Worm (Caenorhabditis elegans): ENCODE measurements around the gene mcd-1.
A peak's percentile ranks its signal among the peaks of the same experiment; 100 is the strongest.

mcd-1 gene

DNA sequence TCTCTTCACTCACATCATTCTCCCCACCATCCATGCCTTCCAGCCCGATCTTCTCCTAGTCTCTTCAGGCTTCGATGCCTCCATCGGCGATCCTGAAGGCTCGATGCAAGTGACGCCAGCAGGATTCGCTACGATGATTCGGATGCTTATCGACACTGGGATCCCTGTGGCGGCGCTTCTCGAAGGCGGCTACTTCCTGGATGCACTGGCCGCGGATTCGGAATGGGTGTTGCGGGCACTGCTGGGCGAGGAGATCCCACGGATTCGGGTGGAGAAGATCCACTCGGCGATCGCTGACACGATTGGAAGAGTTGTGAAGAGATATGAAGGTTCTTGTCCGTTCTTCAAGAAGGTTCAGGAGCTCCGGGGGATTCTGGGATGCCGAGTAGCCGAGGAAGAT is 1.9 kb upstream of the mcd-1 start:
- TF ChIP-seq F16B12.6 (tag; optimal IDR thresholded peaks at IDR 0.05) = no peak
- TF ChIP-seq C16A3.4 (tag; optimal IDR thresholded peaks at IDR 0.05) = no peak
- no peak for TF ChIP-seq unc-30 (tag; optimal IDR thresholded peaks at IDR 0.05)
- no peak for TF ChIP-seq snpc-4 (tag; optimal IDR thresholded peaks at IDR 0.05)
- TF ChIP-seq ama-1 (optimal IDR thresholded peaks at IDR 0.05) = no peak
- no peak for TF ChIP-seq fkh-10 (GFP tag; optimal IDR thresholded peaks at IDR 0.05)
- no peak for TF ChIP-seq lsy-2 (tag; optimal IDR thresholded peaks at IDR 0.05)
- TF ChIP-seq ceh-8 (GFP tag; optimal IDR thresholded peaks at IDR 0.05) = no peak
- no peak for TF ChIP-seq lin-39 (tag; optimal IDR thresholded peaks at IDR 0.05)
- TF ChIP-seq dsc-1 (tag; optimal IDR thresholded peaks at IDR 0.05) = no peak
- TF ChIP-seq nhr-85 (tag) = no peak
- no peak for TF ChIP-seq hpl-2 (GFP tag; optimal IDR thresholded peaks at IDR 0.05)
- TF ChIP-seq hlh-17 (GFP tag; optimal IDR thresholded peaks at IDR 0.05; ENCODE audit: borderline replicate concordance) = no peak
- no peak for TF ChIP-seq jun-1 (tag; optimal IDR thresholded peaks at IDR 0.05)
- TF ChIP-seq snu-23 (GFP tag; optimal IDR thresholded peaks at IDR 0.05) = no peak
- no peak for TF ChIP-seq ces-1 (GFP tag; optimal IDR thresholded peaks at IDR 0.05)
- TF ChIP-seq pax-3 (tag; optimal IDR thresholded peaks at IDR 0.05) = no peak

DNA sequence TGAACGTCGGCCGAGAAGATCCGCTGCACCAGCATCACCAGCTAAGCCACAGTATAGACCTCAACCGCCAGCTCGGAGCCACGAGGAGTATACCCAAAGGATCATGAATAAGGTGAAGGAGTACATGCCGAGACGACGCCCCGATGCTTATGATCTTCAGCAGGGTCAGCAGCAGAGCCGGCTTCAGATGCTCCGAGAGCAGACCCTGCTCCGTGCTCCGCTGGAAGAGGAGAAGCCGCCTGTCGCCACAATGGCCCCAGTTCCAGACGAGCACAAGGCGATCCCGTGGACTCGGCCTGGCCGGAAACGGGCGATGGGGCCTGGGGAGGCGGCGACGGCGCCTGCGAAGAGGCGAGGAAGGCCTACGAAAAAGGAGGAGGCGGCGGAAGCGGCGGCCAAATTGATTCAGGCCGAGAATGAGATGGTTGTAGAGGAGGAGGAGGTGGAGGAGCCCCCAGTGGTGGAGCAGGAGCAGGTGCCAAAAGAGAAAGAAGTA is 8.0 kb downstream of the mcd-1 start:
- TF ChIP-seq ceh-8 (GFP tag; optimal IDR thresholded peaks at IDR 0.05) (peak; percentile 40), snu-23 (GFP tag; optimal IDR thresholded peaks at IDR 0.05) (no peak), lin-35 (GFP tag; optimal IDR thresholded peaks at IDR 0.05) (no peak)

DNA sequence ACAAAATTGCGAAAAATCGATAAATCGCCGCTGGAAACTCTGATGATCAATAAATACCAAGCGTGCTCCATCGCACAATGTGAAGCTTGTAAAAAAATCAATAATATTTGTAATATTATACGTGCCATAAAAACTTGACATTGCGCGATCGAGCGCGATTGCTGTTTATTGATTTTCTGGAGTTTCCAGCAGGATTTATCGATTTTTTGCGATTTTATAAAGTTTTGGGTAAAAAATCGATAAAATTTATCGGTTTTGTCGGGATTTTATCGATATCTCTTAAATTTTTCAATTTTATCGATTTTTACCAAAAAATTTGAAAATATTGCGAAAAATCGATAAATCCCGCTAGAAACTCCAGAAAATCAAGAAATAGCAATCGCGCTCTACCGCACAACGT is 11.4 kb downstream of the mcd-1 start:
- TF ChIP-seq hpl-2 (GFP tag; optimal IDR thresholded peaks at IDR 0.05) = no peak
- no peak for TF ChIP-seq C34B4.2 (tag; optimal IDR thresholded peaks at IDR 0.05)
- TF ChIP-seq sox-4 (tag; optimal IDR thresholded peaks at IDR 0.05) = no peak
- no peak for TF ChIP-seq ztf-4 (tag; optimal IDR thresholded peaks at IDR 0.05)
- no peak for TF ChIP-seq sptf-1 (tag; optimal IDR thresholded peaks at IDR 0.05)
- TF ChIP-seq swsn-7 (tag; optimal IDR thresholded peaks at IDR 0.05) = no peak
- TF ChIP-seq tlp-1 (tag; optimal IDR thresholded peaks at IDR 0.05) = no peak
- no peak for TF ChIP-seq lin-39 (tag; optimal IDR thresholded peaks at IDR 0.05)
- no peak for TF ChIP-seq snu-23 (GFP tag; optimal IDR thresholded peaks at IDR 0.05)
- no peak for TF ChIP-seq nhr-19 (GFP tag; conservative IDR thresholded peaks at IDR 0.05)
- no peak for TF ChIP-seq mef-2 (tag; optimal IDR thresholded peaks at IDR 0.05)
- no peak for TF ChIP-seq dpl-1 (GFP tag; optimal IDR thresholded peaks at IDR 0.05)
- TF ChIP-seq nhr-28 (tag; optimal IDR thresholded peaks at IDR 0.05) = no peak
- no peak for TF ChIP-seq nhr-71 (tag; optimal IDR thresholded peaks at IDR 0.05)
- no peak for TF ChIP-seq pag-3 (tag; optimal IDR thresholded peaks at IDR 0.05; ENCODE audit: borderline replicate concordance, insufficient read depth)
- TF ChIP-seq egl-13 (tag; optimal IDR thresholded peaks at IDR 0.05) = no peak
- TF ChIP-seq ceh-88 (GFP tag; IDR thresholded peaks at IDR 0.05) = no peak
- no peak for TF ChIP-seq skn-1 (tag; optimal IDR thresholded peaks at IDR 0.05)
- TF ChIP-seq mab-9 (GFP tag; IDR thresholded peaks at IDR 0.05) = no peak

DNA sequence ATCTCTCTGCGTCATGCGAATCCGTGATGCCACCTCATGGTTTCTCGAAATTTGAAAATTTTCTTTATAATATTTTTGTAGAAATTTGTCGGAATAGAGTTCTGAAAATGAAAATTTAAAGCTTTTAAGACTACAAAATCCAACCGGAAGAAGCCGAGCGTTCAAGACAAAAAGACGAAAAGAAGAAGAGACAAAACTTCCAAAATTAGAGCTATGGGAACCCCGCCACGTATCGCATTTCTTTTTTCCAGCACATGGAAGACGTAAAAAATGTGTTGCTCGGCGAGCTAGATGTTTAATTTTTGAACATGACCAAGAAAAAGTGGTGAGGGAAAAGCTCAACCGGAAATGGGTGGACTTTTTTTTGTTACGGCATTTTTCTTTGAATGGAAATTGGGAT is 13.7 kb downstream of the mcd-1 start, which contains the start of gene W02B8.1:
Gene W02B8.1, minus strand, starts transcription at position 101 of the 400 bp plus-strand sequence.
- TF ChIP-seq nhr-20 (tag; optimal IDR thresholded peaks at IDR 0.05) = no peak
- TF ChIP-seq aha-1 (tag; optimal IDR thresholded peaks at IDR 0.05) = no peak
- TF ChIP-seq isw-1 (GFP tag; IDR thresholded peaks at IDR 0.05) = no peak
- TF ChIP-seq ceh-88 (GFP tag; IDR thresholded peaks at IDR 0.05) = no peak
- no peak for TF ChIP-seq irx-1 (tag; optimal IDR thresholded peaks at IDR 0.05)
- TF ChIP-seq fkh-8 (tag; optimal IDR thresholded peaks at IDR 0.05) = no peak
- no peak for TF ChIP-seq hlh-4 (tag; optimal IDR thresholded peaks at IDR 0.05)
- no peak for TF ChIP-seq ztf-11 (tag; optimal IDR thresholded peaks at IDR 0.05)
- no peak for TF ChIP-seq ceh-82 (tag; optimal IDR thresholded peaks at IDR 0.05)
- no peak for TF ChIP-seq efl-3 (GFP tag; optimal IDR thresholded peaks at IDR 0.05)
- no peak for TF ChIP-seq tlp-1 (tag; optimal IDR thresholded peaks at IDR 0.05)

Measured in whole organism, L1 larva.